Fruit fly (Drosophila melanogaster) whole organism, adult: Measurements from ENCODE around the gene Cog2.

Source experiments
- CG12768 ChIP-seq: fragments of 200-800 bp; sonication (Bioruptor generic); optimal IDR thresholded peaks from 2 replicates; lab custom pipeline; 2017; ENCODE audit warnings: missing biosample characterization, missing genetic modification characterization, mild to moderate bottlenecking, moderate library complexity, missing genetic modification reagents
- CG14711 ChIP-seq: fragments of 200-800 bp; sonication (Bioruptor generic); optimal IDR thresholded peaks from 2 replicates; lab custom pipeline; 2018; ENCODE audit warnings: missing biosample characterization, mild to moderate bottlenecking, missing genetic modification characterization, moderate library complexity
- CG5204 ChIP-seq: fragments of 200-800 bp; sonication (Bioruptor generic); optimal IDR thresholded peaks from 2 replicates; lab custom pipeline; 2016; ENCODE audit warnings: missing biosample characterization, missing genetic modification characterization
- CG7101 ChIP-seq: fragments of 200-800 bp; sonication (Bioruptor generic); optimal IDR thresholded peaks from 2 replicates; lab custom pipeline; 2018; ENCODE audit warnings: missing biosample characterization, mild to moderate bottlenecking, missing genetic modification characterization, moderate library complexity
- Clk ChIP-seq: fragments of 200-800 bp; sonication (Bioruptor generic); optimal IDR thresholded peaks from 2 replicates; lab custom pipeline; 2017; ENCODE audit warnings: missing biosample characterization, missing genetic modification characterization
- Mnt ChIP-seq: fragments of 200-800 bp; sonication (Bioruptor generic); optimal IDR thresholded peaks from 2 replicates; lab custom pipeline; 2016; ENCODE audit warnings: missing biosample characterization, mild to moderate bottlenecking, missing genetic modification characterization
- cnc ChIP-seq, 2 experiments: fragments of >200 bp; optimal IDR thresholded peaks; 2 replicates each; lab custom pipeline; 2017
- tj ChIP-seq: fragments of 200-800 bp; sonication (Bioruptor generic); optimal IDR thresholded peaks from 3 replicates; lab custom pipeline; 2017; ENCODE audit warnings: missing biosample characterization, mild to moderate bottlenecking, missing genetic modification characterization, moderate library complexity

DNA sequence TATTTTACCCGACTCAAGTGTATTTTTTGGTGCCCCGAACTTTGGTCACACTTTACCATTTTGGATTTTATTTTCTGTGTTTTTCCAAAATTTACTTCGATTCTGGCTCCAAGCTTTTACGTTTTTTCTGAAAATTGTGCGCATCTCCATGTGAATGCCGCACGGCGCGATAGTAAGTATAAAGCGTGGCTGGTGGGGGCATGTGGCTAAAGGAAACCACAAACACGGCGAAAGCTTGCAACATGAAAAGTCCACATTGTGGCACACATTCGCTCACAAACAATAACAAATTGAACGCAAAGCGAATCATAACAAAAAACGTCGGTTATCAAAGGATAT, 40.7 kb downstream of the Cog2 start, which contains the start of gene ear:
- TF ChIP-seq Clk (GFP tag; lab: Kevin White, UChicago) (no peak), CG7101 (tag; lab: Kevin White, UChicago) (no peak), CG5204 (GFP tag; lab: Kevin White, UChicago) (no peak), tj (no peak), CG14711 (tag; lab: Kevin White, UChicago) (no peak), Mnt (GFP tag; lab: Kevin White, UChicago) (no peak), CG12768 (GFP tag; lab: Kevin White, UChicago) (no peak), cnc (optimal IDR thresholded peaks at IDR 0.05; lab: Kevin White, UChicago) (no peak)
